Worm (Caenorhabditis elegans) whole organism, L2 larva: ENCODE data around the gene C47D12.2.

Experiments used
- R02D3.7 ChIP-seq: fragments of 150-350 bp; optimal IDR thresholded peaks from 2 replicates; lab custom pipeline; 2014; ENCODE audit warnings: missing biosample characterization, missing genetic modification characterization
- ZK546.5 ChIP-seq: sonication (generic microtip); optimal IDR thresholded peaks from 2 replicates; lab custom pipeline; 2017; ENCODE audit warnings: missing biosample characterization, missing genetic modification characterization
- alr-1 ChIP-seq: fragments of 150-350 bp; optimal IDR thresholded peaks from 2 replicates; lab custom pipeline; 2014; ENCODE audit warnings: missing biosample characterization, missing genetic modification characterization
- aly-2 ChIP-seq: fragments of 150-350 bp; optimal IDR thresholded peaks from 2 replicates; lab custom pipeline; 2014; ENCODE audit warnings: missing biosample characterization, missing genetic modification characterization
- ama-1 ChIP-seq: fragments of 150-350 bp; optimal IDR thresholded peaks from 2 replicates; lab custom pipeline; 2018; ENCODE audit warnings: inconsistent platforms
- blmp-1 ChIP-seq: sonication (generic microtip); optimal IDR thresholded peaks from 2 replicates; lab custom pipeline; 2017; ENCODE audit warnings: missing genetic modification characterization, mild to moderate bottlenecking, missing compliant biosample characterization, antibody characterized with exemption, moderate library complexity; ENCODE audit not compliant: insufficient read depth
- ceh-16 ChIP-seq: fragments of 150-350 bp; optimal IDR thresholded peaks from 2 replicates; lab custom pipeline; 2014; ENCODE audit warnings: missing biosample characterization, missing genetic modification characterization
- crh-2 ChIP-seq: sonication (generic microtip); optimal IDR thresholded peaks from 2 replicates; lab custom pipeline; 2017; ENCODE audit warnings: missing biosample characterization, missing genetic modification characterization
- dmd-4 ChIP-seq: sonication (generic microtip); optimal IDR thresholded peaks from 2 replicates; lab custom pipeline; 2017; ENCODE audit warnings: missing biosample characterization, missing genetic modification characterization
- egl-27 ChIP-seq: sonication (generic microtip); optimal IDR thresholded peaks from 3 replicates; lab custom pipeline; 2017; ENCODE audit warnings: missing biosample characterization, missing genetic modification reagents, missing genetic modification characterization
- elt-1 ChIP-seq: fragments of 150-350 bp; optimal IDR thresholded peaks from 2 replicates; lab custom pipeline; 2014; ENCODE audit warnings: missing biosample characterization, missing genetic modification characterization
- fos-1 ChIP-seq: fragments of 150-350 bp; optimal IDR thresholded peaks from 2 replicates; lab custom pipeline; 2014; ENCODE audit warnings: missing biosample characterization, missing genetic modification characterization
- gmeb-1 ChIP-seq: fragments of 150-350 bp; optimal IDR thresholded peaks from 2 replicates; lab custom pipeline; 2014; ENCODE audit warnings: missing biosample characterization, missing genetic modification characterization
- lin-11 ChIP-seq: fragments of 150-350 bp; sonication (generic microtip); optimal IDR thresholded peaks from 2 replicates; lab custom pipeline; 2014; ENCODE audit warnings: missing biosample characterization, missing genetic modification characterization, inconsistent platforms, mixed read lengths
- lin-39 ChIP-seq: fragments of 150-350 bp; optimal IDR thresholded peaks from 2 replicates; lab custom pipeline; 2014; ENCODE audit warnings: missing biosample characterization, missing genetic modification reagents, missing genetic modification characterization
- lsy-2 ChIP-seq, 2 experiments: fragments of 150-350 bp in 1 of 2; sonication (generic microtip) in 1 of 2; optimal IDR thresholded peaks; 2 replicates each; lab custom pipeline; 2014 to 2017; ENCODE audit warnings: missing biosample characterization in 2 of 2, missing genetic modification characterization in 2 of 2
- mab-5 ChIP-seq: fragments of 150-350 bp; optimal IDR thresholded peaks from 2 replicates; lab custom pipeline; 2014; ENCODE audit warnings: missing biosample characterization, missing genetic modification characterization
- mbf-1 ChIP-seq: sonication (generic microtip); optimal IDR thresholded peaks from 2 replicates; lab custom pipeline; 2017; ENCODE audit warnings: missing biosample characterization, missing genetic modification characterization
- mdl-1 ChIP-seq, 2 experiments: fragments of 150-350 bp in 1 of 2; sonication (generic microtip) in 1 of 2; optimal IDR thresholded peaks; 2 replicates each; lab custom pipeline; 2017; ENCODE audit warnings: missing biosample characterization in 2 of 2, missing genetic modification characterization in 2 of 2
- nhr-10 ChIP-seq: sonication (generic microtip); optimal IDR thresholded peaks from 2 replicates; lab custom pipeline; 2017; ENCODE audit warnings: missing biosample characterization, missing genetic modification characterization
- nhr-11 ChIP-seq: fragments of 150-350 bp; optimal IDR thresholded peaks from 2 replicates; lab custom pipeline; 2014; ENCODE audit warnings: missing biosample characterization, missing genetic modification characterization
- nhr-129 ChIP-seq: fragments of 150-350 bp; optimal IDR thresholded peaks from 2 replicates; lab custom pipeline; 2014; ENCODE audit warnings: missing biosample characterization, missing genetic modification characterization
- nhr-237 ChIP-seq: fragments of 150-350 bp; optimal IDR thresholded peaks from 2 replicates; lab custom pipeline; 2014; ENCODE audit warnings: missing biosample characterization, missing genetic modification characterization
- nhr-25 ChIP-seq: fragments of 150-350 bp; sonication (generic microtip); optimal IDR thresholded peaks from 3 replicates; lab custom pipeline; 2014; ENCODE audit warnings: missing biosample characterization, missing genetic modification characterization
- nhr-77 ChIP-seq: fragments of 150-350 bp; optimal IDR thresholded peaks from 2 replicates; lab custom pipeline; 2014; ENCODE audit warnings: missing biosample characterization, missing genetic modification characterization
- peb-1 ChIP-seq: fragments of 150-350 bp; optimal IDR thresholded peaks from 2 replicates; lab custom pipeline; 2014; ENCODE audit warnings: missing biosample characterization, missing genetic modification characterization
- sma-3 ChIP-seq: sonication (generic microtip); optimal IDR thresholded peaks from 2 replicates; lab custom pipeline; 2016; ENCODE audit warnings: missing genetic modification reagents, missing genetic modification characterization, missing compliant biosample characterization
- sma-9 ChIP-seq, 2 experiments: fragments of 150-350 bp in 1 of 2; sonication (generic microtip) in 1 of 2; optimal IDR thresholded peaks; 2 replicates each; lab custom pipeline; 2014 to 2016; ENCODE audit warnings: missing genetic modification characterization in 2 of 2, mild to moderate bottlenecking in 1 of 2, missing biosample characterization in 1 of 2, missing compliant biosample characterization in 1 of 2, missing genetic modification reagents in 1 of 2, moderate library complexity in 1 of 2
- unc-55 ChIP-seq: fragments of 150-350 bp; sonication (generic microtip); optimal IDR thresholded peaks from 3 replicates; lab custom pipeline; 2014; ENCODE audit warnings: missing biosample characterization, missing genetic modification reagents, missing genetic modification characterization
- zag-1 ChIP-seq: fragments of 150-350 bp; optimal IDR thresholded peaks from 2 replicates; lab custom pipeline; 2014; ENCODE audit warnings: missing biosample characterization, missing genetic modification characterization
- ztf-1 ChIP-seq: fragments of 200-800 bp; sonication (Bioruptor generic); conservative IDR thresholded peaks from 2 replicates; pipeline ENCODE4 v1.3.6; 2022; ENCODE audit warnings: missing genetic modification characterization, missing compliant biosample characterization
- ztf-11 ChIP-seq: sonication (generic microtip); optimal IDR thresholded peaks from 2 replicates; lab custom pipeline; 2017; ENCODE audit warnings: missing biosample characterization, missing genetic modification characterization
- ztf-4 ChIP-seq: fragments of 150-350 bp; optimal IDR thresholded peaks from 2 replicates; lab custom pipeline; 2014; ENCODE audit warnings: missing biosample characterization, missing genetic modification characterization

Gene C47D12.2

ce11 chrII:11652679-11653174, 23.4 kb upstream of the C47D12.2 start, which contains the start of the genes rad-23 and rpn-12 (continued):
- TF ChIP-seq lsy-2 (tag; optimal IDR thresholded peaks at IDR 0.05; lab: Kevin White, UChicago), result peak in 1 of 2 experiments; percentile 86
- TF ChIP-seq ztf-4 (tag; lab: Kevin White, UChicago), result no peak

ce11 chrII:11657079-11657478, 19.0 kb upstream of the C47D12.2 start, which contains the start of gene nep-1:
nep-1 (minus strand) TSS chrII:11657179.
- TF ChIP-seq ceh-16, result no peak
- peak; percentile 24 for TF ChIP-seq sma-9 (GFP tag; optimal IDR thresholded peaks at IDR 0.05; lab: Kevin White, UChicago)
- TF ChIP-seq sma-9 (tag; optimal IDR thresholded peaks at IDR 0.05; lab: Kevin White, UChicago), result no peak

- TF ChIP-seq lsy-2 (tag; optimal IDR thresholded peaks at IDR 0.05; lab: Kevin White, UChicago), result no peak
- no peak for TF ChIP-seq mab-5 (tag; lab: Kevin White, UChicago)
- no peak for TF ChIP-seq lin-39
- TF ChIP-seq nhr-77 (tag; lab: Kevin White, UChicago), result no peak
- TF ChIP-seq alr-1 (tag; lab: Kevin White, UChicago), result no peak
- no peak for TF ChIP-seq lin-11 (tag; lab: Kevin White, UChicago)
- TF ChIP-seq ztf-1, result no peak
- no peak for TF ChIP-seq mdl-1 (tag; optimal IDR thresholded peaks at IDR 0.05; lab: Kevin White, UChicago)
- no peak for TF ChIP-seq elt-1 (tag; lab: Kevin White, UChicago)
- TF ChIP-seq ztf-11 (tag; lab: Kevin White, UChicago), result no peak
- TF ChIP-seq zag-1 (tag; lab: Kevin White, UChicago), result no peak
- TF ChIP-seq nhr-237 (tag; lab: Kevin White, UChicago), result no peak
- TF ChIP-seq nhr-11 (tag; lab: Kevin White, UChicago), result no peak
- no peak for TF ChIP-seq nhr-10
- TF ChIP-seq ZK546.5 (tag; lab: Kevin White, UChicago), result no peak
- no peak for TF ChIP-seq R02D3.7
Observed at ce11 chrII:11658854-11659253, 17.3 kb upstream of the C47D12.2 start.

- TF ChIP-seq ZK546.5 (tag; lab: Kevin White, UChicago) (no peak), R02D3.7 (no peak), zag-1 (tag; lab: Kevin White, UChicago) (no peak), blmp-1 (tag; lab: Kevin White, UChicago) (no peak), egl-27 (tag; lab: Kevin White, UChicago) (no peak), nhr-11 (tag; lab: Kevin White, UChicago) (no peak), peb-1 (tag; lab: Kevin White, UChicago) (no peak), unc-55 (no peak)
Observed at ce11 chrII:11680220-11680619, 4.1 kb downstream of the C47D12.2 start.

- no peak for TF ChIP-seq mdl-1 (tag; optimal IDR thresholded peaks at IDR 0.05; lab: Kevin White, UChicago)
- TF ChIP-seq fos-1 (tag; lab: Kevin White, UChicago), result no peak
- no peak for TF ChIP-seq nhr-129 (tag; lab: Kevin White, UChicago)
- no peak for TF ChIP-seq dmd-4 (tag; lab: Kevin White, UChicago)
- TF ChIP-seq crh-2 (tag; lab: Kevin White, UChicago), result no peak
- no peak for TF ChIP-seq aly-2 (tag; lab: Kevin White, UChicago)
- TF ChIP-seq lsy-2 (tag; optimal IDR thresholded peaks at IDR 0.05; lab: Kevin White, UChicago), result no peak
- TF ChIP-seq, all 48 proteins: peak for 0
Observed at ce11 chrII:11681136-11681824, 5.2 kb downstream of the C47D12.2 start, which contains the start of the genes sfxn-1.4 and C47D12.4. sfxn-1.4 (minus strand) TSS chrII:11681236. C47D12.4 (plus strand) TSS chrII:11681774.

ce11 chrII:11685177-11685576, 9.1 kb downstream of the C47D12.2 start, which contains the start of gene C47D12.5:
C47D12.5 (minus strand) TSS chrII:11685277.
- TF ChIP-seq gmeb-1 (tag; lab: Kevin White, UChicago) (no peak), ama-1 (lab: Kevin White, UChicago) (no peak), elt-1 (tag; lab: Kevin White, UChicago) (no peak), nhr-11 (tag; lab: Kevin White, UChicago) (no peak), crh-2 (tag; lab: Kevin White, UChicago) (no peak), ztf-4 (tag; lab: Kevin White, UChicago) (no peak), fos-1 (tag; lab: Kevin White, UChicago) (no peak), ZK546.5 (tag; lab: Kevin White, UChicago) (no peak), sma-3 (GFP tag; lab: Kevin White, UChicago) (no peak), zag-1 (tag; lab: Kevin White, UChicago) (no peak), mbf-1 (tag; lab: Kevin White, UChicago) (no peak), mdl-1 (tag; optimal IDR thresholded peaks at IDR 0.05; lab: Kevin White, UChicago) (no peak), nhr-25 (no peak), ztf-1 (no peak)
- TF ChIP-seq, all 48 proteins: peak for 0
